Worm (Caenorhabditis elegans): ENCODE data around the gene lin-24.
"Not testable (repeated sequence)": the region's sequence is repeated elsewhere in the genome, so short reads cannot be mapped to it uniquely, and the experiment has no call there.

lin-24 gene

DNA sequence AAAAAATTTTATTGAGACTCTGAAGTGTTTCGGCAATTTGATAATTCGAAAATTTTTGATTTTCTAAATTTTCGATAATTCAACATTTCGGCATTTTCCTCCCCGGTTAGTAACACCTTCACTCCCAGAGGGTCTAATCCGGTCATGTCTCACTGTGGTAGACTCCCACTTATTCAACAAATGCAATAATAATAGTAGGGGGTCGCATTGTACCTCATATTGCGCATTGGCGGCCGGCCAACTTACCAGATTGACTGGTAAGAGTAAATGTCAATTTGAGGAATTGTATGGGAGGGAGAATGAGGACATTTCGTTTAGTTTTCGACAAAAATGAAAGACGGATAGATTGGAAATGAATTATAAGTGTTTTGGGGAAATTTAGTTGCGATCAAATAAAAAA lies 4.5 kb downstream of the lin-24 start:
- TF ChIP-seq W03F9.2 (tag; optimal IDR thresholded peaks at IDR 0.05) (no peak), him-1 (tag; optimal IDR thresholded peaks at IDR 0.05) (no peak), dao-5 (tag; optimal IDR thresholded peaks at IDR 0.05) (no peak)

ce11 chrIV:12134991-12135390 lies 5.7 kb downstream of the lin-24 start:
- TF ChIP-seq W03F9.2 (tag; optimal IDR thresholded peaks at IDR 0.05) (no peak), him-1 (tag; optimal IDR thresholded peaks at IDR 0.05) (no peak), dao-5 (tag; optimal IDR thresholded peaks at IDR 0.05) (no peak)

ce11 chrIV:12138093-12138492 lies 8.8 kb downstream of the lin-24 start, which contains the start of gene B0001.4:
TSS of gene B0001.4 (minus strand) at chrIV:12138193.
- not testable (repeated sequence) for TF ChIP-seq him-1, dao-5, W03F9.2 (tag; optimal IDR thresholded peaks at IDR 0.05)

ce11 chrIV:12140959-12141358 lies 11.7 kb downstream of the lin-24 start, which contains the start of gene B0001.8:
TSS of gene B0001.8 (minus strand) at chrIV:12141059.
- TF ChIP-seq him-1 (tag; optimal IDR thresholded peaks at IDR 0.05) (no peak), W03F9.2 (tag; optimal IDR thresholded peaks at IDR 0.05) (no peak), dao-5 (tag; optimal IDR thresholded peaks at IDR 0.05) (no peak)

- TF ChIP-seq him-1 (tag; optimal IDR thresholded peaks at IDR 0.05) = no peak
These were observed 13.9 kb downstream of the lin-24 start, which contains the start of gene B0001.5 for ce11 chrIV:12143231-12143630. TSS of gene B0001.5 (minus strand) at chrIV:12143331.

DNA sequence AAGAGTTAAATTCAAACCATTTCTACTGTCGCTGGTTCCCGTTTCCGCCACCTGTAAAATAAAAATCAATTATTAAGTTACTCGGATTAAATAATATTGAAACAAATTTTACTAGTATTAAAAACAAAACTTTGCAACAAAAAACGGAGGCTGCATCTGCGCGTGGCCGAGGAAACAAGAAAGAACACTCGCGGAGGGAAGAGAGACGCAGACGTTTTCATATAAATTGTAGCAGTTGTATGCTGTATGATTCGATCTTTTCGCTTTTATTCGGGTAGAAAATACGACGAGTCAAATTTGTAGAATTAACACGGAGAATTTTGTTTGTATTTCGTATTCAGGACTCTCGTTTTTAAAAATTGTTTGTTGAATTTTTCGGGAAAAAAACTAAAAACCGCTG lies 16.4 kb downstream of the lin-24 start, which contains the start of gene B0001.3:
Gene B0001.3 (minus strand): TSS at position 55 of the 400 bp plus-strand sequence.
- TF ChIP-seq him-1 (tag; optimal IDR thresholded peaks at IDR 0.05) (no peak), dao-5 (tag; optimal IDR thresholded peaks at IDR 0.05) (no peak), W03F9.2 (tag; optimal IDR thresholded peaks at IDR 0.05) (no peak)

DNA sequence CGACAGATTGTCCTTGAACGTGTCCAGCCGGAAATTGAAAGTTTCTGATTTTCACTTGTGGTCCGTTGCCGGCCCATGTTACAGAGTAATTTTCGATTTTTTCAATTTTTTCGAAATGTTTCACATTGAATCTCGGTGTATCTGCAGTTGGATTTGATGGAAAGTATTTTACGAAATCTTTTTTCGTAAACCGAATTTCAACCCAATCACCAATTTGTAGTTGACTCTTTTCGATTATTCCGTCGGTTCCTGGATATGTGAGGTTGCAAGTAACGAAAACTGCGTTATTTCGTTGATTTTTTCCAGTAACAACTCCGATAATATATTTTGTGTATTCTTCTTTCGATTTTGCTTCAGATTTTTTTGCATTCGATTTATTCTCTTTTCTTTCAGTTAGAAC lies 20.3 kb downstream of the lin-24 start:
- TF ChIP-seq dao-5 (tag; optimal IDR thresholded peaks at IDR 0.05) = no peak
- TF ChIP-seq him-1 (tag; optimal IDR thresholded peaks at IDR 0.05) = no peak
- no peak for TF ChIP-seq W03F9.2 (tag; optimal IDR thresholded peaks at IDR 0.05)

DNA sequence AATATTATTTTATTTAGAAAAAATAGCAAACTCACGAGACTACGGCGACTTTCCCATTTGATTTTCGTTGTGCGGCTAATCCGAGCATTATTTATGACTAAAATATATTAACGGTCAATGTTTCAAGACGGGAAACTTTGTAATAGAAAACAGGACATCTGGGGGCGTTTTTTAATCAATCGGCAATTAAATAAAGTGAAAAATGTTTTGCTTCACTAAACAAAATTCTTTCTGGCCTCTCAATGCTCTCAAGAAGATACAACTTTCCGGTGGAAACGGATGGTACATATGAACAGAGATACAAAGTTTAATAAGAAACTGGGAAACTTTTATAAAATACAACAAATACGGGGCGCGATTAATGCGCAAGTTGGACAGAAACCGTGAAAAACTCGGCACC lies 21.6 kb downstream of the lin-24 start, which contains the start of gene B0001.2:
Gene B0001.2 (minus strand): TSS at position 101 of the 400 bp plus-strand sequence.
- TF ChIP-seq W03F9.2 (tag; optimal IDR thresholded peaks at IDR 0.05) = no peak
- TF ChIP-seq dao-5 (tag; optimal IDR thresholded peaks at IDR 0.05) = no peak
- TF ChIP-seq him-1 (tag; optimal IDR thresholded peaks at IDR 0.05) = no peak

ce11 chrIV:12154195-12154677 lies 24.9 kb downstream of the lin-24 start, which contains the start of gene B0001.7:
TSS of gene B0001.7 (minus strand) at chrIV:12154245.
- TF ChIP-seq dao-5 (tag; optimal IDR thresholded peaks at IDR 0.05) (no peak), him-1 (tag; optimal IDR thresholded peaks at IDR 0.05) (no peak), W03F9.2 (tag; optimal IDR thresholded peaks at IDR 0.05) (no peak)

DNA sequence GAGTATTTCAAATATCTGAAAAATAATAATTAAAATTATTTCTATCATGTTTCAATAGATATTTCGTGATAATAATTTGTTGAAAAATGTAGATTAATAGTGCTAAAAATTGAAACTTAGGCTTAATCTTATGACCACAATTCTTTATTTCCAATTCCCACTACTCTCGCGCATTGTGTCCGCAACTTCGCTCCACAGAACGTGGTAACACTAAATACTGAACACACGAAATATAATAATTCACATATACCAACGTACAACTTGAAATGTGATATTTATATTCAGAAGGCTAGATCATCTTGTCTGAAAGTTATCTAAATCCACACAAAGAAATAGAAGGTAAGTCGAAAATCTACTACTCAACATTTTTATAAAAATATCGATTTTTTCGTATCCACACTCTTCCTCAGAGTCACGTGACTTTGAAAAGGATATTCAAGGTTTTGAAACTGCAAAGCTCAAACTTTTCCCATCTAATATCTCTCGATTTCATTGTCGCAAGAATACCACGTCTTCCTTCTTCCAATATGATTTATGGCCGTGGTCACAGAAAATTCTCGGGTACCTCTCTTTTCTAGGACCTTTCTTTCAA lies 27.4 kb downstream of the lin-24 start, which contains the start of gene eri-12:
Gene eri-12 (plus strand): TSS at position 197 of the 592 bp plus-strand sequence.
- no peak for TF ChIP-seq him-1 (tag; optimal IDR thresholded peaks at IDR 0.05)
- TF ChIP-seq dao-5 (tag; optimal IDR thresholded peaks at IDR 0.05) = no peak
- no peak for TF ChIP-seq W03F9.2 (tag; optimal IDR thresholded peaks at IDR 0.05)

DNA sequence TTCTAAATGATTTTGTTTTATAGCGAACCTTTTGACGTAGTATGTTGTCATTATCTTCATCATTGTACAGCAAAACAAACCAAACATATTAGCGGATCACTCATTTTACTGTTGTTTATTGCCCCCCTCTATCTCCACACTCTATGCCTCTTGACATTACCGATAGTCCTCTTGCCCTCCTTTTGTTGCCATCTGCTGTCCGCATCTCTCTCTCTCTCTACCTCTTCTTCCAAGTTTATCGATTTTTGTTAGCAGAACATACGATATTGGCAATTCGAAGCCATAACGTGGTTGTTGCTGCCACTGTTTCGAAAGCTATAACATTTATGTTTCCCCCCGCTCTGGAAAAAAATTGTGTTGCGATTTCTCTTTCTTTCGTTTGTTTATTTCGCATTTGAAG lies 28.6 kb downstream of the lin-24 start:
- TF ChIP-seq W03F9.2 (tag; optimal IDR thresholded peaks at IDR 0.05) (no peak), dao-5 (tag; optimal IDR thresholded peaks at IDR 0.05) (no peak), him-1 (tag; optimal IDR thresholded peaks at IDR 0.05) (no peak)

DNA sequence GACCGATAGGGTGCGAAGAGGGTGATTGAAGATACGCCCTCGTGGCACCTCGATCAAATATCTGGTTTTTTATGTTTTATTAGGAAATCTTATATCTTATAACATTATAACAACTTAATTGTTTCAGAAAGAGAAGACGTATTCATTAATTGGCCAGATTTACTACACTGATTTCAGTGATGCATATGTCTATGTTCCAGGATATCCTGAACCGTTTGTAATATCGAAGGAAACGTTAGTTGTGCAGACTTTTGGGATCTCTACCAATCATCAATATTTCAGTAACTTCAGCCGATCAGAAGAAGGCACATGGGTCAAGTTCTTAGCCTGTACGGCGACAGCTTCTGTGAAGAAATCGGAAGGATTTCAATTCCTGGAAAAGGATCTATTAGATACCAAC lies 31.1 kb downstream of the lin-24 start:
- TF ChIP-seq W03F9.2 (tag; optimal IDR thresholded peaks at IDR 0.05) (no peak), him-1 (tag; optimal IDR thresholded peaks at IDR 0.05) (no peak), dao-5 (tag; optimal IDR thresholded peaks at IDR 0.05) (no peak)

DNA sequence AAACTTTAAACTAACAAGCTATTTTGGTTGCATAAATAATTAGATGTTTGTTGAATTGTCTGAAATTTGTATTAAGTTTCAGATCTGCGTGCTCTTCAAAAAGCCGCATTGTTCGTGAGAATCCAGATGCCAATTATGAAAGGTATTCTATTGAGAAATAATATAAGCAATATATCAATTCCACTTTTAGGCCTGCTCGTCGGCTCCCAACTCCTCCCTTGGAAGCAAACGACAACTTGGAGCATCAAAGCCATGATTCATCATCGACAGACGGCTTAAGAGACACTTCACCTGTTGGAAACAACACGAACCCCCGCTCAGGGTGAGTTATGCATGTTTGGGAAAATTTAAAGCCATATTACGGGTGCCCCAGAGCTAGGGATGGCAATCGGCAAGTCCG lies 33.4 kb downstream of the lin-24 start:
- TF ChIP-seq dao-5 (tag; optimal IDR thresholded peaks at IDR 0.05) (no peak), him-1 (tag; optimal IDR thresholded peaks at IDR 0.05) (no peak)

DNA sequence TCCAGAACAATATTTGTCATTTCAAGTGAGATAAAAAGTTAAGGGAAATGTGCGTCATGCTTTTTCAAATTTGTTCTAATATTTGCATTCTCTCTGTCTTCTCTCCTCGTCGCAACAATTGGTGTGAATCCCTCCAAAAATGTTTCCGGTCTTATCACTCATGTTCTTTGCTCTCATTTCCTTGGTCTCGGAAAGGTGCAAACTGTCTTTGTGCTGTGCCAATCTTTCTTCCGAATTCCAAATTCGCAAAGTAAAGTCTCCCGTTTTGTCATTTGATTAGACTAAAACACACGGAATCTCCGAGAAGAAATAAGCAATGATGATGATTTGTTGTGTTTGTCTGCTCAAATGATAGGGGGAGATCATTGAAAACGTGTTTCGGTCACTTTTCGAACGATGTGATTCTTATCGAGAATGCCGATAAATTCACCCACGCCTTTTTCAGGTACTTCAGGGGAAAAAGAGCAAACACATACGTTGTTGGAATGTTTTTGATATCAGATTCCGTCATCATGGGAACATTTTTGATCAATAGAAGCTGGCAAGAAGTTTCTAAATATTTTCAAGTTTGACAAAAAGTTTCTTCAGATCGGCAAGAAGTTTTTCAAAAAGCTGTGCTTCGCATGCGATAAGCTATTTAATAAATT lies 36.3 kb downstream of the lin-24 start:
- no peak for TF ChIP-seq W03F9.2 (tag; optimal IDR thresholded peaks at IDR 0.05)
- no peak for TF ChIP-seq dao-5 (tag; optimal IDR thresholded peaks at IDR 0.05)
- no peak for TF ChIP-seq him-1 (tag; optimal IDR thresholded peaks at IDR 0.05)

Data from whole organism, L4/young adult.